Comparison of ENCODE assay signal across 2 fruit fly cellular contexts in genomic region chr2L:2627507-2627906, dm6.
TF ChIP-seq lines count a peak whose summit lies in the region.

No protein-coding gene starts in this region.

- TF ChIP-seq CTCF in whole organism, embryonic (GFP tag; optimal IDR thresholded peaks at IDR 0.05; lab: Kevin White, UChicago) = no peak

TF ChIP-seq in whole organism, embryonic, 481 proteins besides CTCF, POLR2A, EP300 and RAD21:
- no peak for TF ChIP-seq CG12104 (GFP tag; optimal IDR thresholded peaks at IDR 0.05; lab: Kevin White, UChicago)
- TF ChIP-seq Hr39 (optimal IDR thresholded peaks at IDR 0.05; lab: Kevin White, UChicago) = peak; percentile 17

TF ChIP-seq in whole organism, wandering third instar larva, 38 proteins besides CTCF, POLR2A, EP300 and RAD21:
- TF ChIP-seq CG9705 (GFP tag; optimal IDR thresholded peaks at IDR 0.05; lab: Kevin White, UChicago) (no peak), Vsx2 (GFP tag; optimal IDR thresholded peaks at IDR 0.05; lab: Kevin White, UChicago; ENCODE audit: partially characterized antibody) (no peak), Dfd (GFP tag; optimal IDR thresholded peaks at IDR 0.05; lab: Kevin White, UChicago) (peak; percentile 91), dl (GFP tag; optimal IDR thresholded peaks at IDR 0.05; lab: Kevin White, UChicago; ENCODE audit: insufficient read depth in 1 of 2, partially characterized antibody in 2 of 2) (no peak), N (GFP tag; optimal IDR thresholded peaks at IDR 0.05; lab: Kevin White, UChicago) (no peak), brk (GFP tag; optimal IDR thresholded peaks at IDR 0.05; lab: Kevin White, UChicago) (no peak), fru (GFP tag; optimal IDR thresholded peaks at IDR 0.05; lab: Kevin White, UChicago) (no peak), Dif (GFP tag; optimal IDR thresholded peaks at IDR 0.05; lab: Kevin White, UChicago; ENCODE audit: partially characterized antibody) (no peak)
TF ChIP-seq in whole organism, wandering third instar larva: peak in this region for 1.

Comparison
In these comparisons a context has a peak if more than half of its experiments do, and no peak if none do; other contexts are left out.
1. Of the 10 proteins assayed by ChIP-seq in both whole organism, embryonic and whole organism, wandering third instar larva: peak only in whole organism, embryonic: none; only in whole organism, wandering third instar larva: Dfd; in both: none; in neither: 9.